Worm (Caenorhabditis elegans) whole organism, L2 larva: ENCODE results near the gene fipr-15.

Source experiments
- F13H6.1 ChIP-seq: sonication (generic microtip); optimal IDR thresholded peaks from 2 replicates; lab custom pipeline; 2016; ENCODE audit warnings: missing genetic modification characterization, missing compliant biosample characterization
- R02D3.7 ChIP-seq: fragments of 150-350 bp; optimal IDR thresholded peaks from 2 replicates; lab custom pipeline; 2014; ENCODE audit warnings: missing biosample characterization, missing genetic modification characterization
- Y55F3AM.14 ChIP-seq: fragments of 200-800 bp; sonication (Bioruptor generic); optimal IDR thresholded peaks from 2 replicates; lab custom pipeline; 2018; ENCODE audit warnings: mild to moderate bottlenecking, missing genetic modification characterization, missing compliant biosample characterization
- blmp-1 ChIP-seq: sonication (generic microtip); optimal IDR thresholded peaks from 2 replicates; lab custom pipeline; 2017; ENCODE audit warnings: missing genetic modification characterization, mild to moderate bottlenecking, missing compliant biosample characterization, antibody characterized with exemption, moderate library complexity; ENCODE audit not compliant: insufficient read depth
- ceh-82 ChIP-seq: fragments of 150-350 bp; optimal IDR thresholded peaks from 2 replicates; lab custom pipeline; 2014; ENCODE audit warnings: missing biosample characterization, missing genetic modification characterization
- crh-2 ChIP-seq: sonication (generic microtip); optimal IDR thresholded peaks from 2 replicates; lab custom pipeline; 2017; ENCODE audit warnings: missing biosample characterization, missing genetic modification characterization
- elt-3 ChIP-seq: sonication (generic microtip); optimal IDR thresholded peaks from 2 replicates; lab custom pipeline; 2017; ENCODE audit warnings: missing biosample characterization, missing genetic modification characterization
- gmeb-1 ChIP-seq: fragments of 150-350 bp; optimal IDR thresholded peaks from 2 replicates; lab custom pipeline; 2014; ENCODE audit warnings: missing biosample characterization, missing genetic modification characterization
- lin-39 ChIP-seq: fragments of 150-350 bp; optimal IDR thresholded peaks from 2 replicates; lab custom pipeline; 2014; ENCODE audit warnings: missing biosample characterization, missing genetic modification reagents, missing genetic modification characterization
- lsy-2 ChIP-seq, 2 experiments: fragments of 150-350 bp in 1 of 2; sonication (generic microtip) in 1 of 2; optimal IDR thresholded peaks; 2 replicates each; lab custom pipeline; 2014 to 2017; ENCODE audit warnings: missing biosample characterization in 2 of 2, missing genetic modification characterization in 2 of 2
- mdl-1 ChIP-seq, 2 experiments: fragments of 150-350 bp in 1 of 2; sonication (generic microtip) in 1 of 2; optimal IDR thresholded peaks; 2 replicates each; lab custom pipeline; 2017; ENCODE audit warnings: missing biosample characterization in 2 of 2, missing genetic modification characterization in 2 of 2
- nhr-10 ChIP-seq: sonication (generic microtip); optimal IDR thresholded peaks from 2 replicates; lab custom pipeline; 2017; ENCODE audit warnings: missing biosample characterization, missing genetic modification characterization
- nhr-129 ChIP-seq: fragments of 150-350 bp; optimal IDR thresholded peaks from 2 replicates; lab custom pipeline; 2014; ENCODE audit warnings: missing biosample characterization, missing genetic modification characterization
- nhr-237 ChIP-seq: fragments of 150-350 bp; optimal IDR thresholded peaks from 2 replicates; lab custom pipeline; 2014; ENCODE audit warnings: missing biosample characterization, missing genetic modification characterization
- nhr-25 ChIP-seq: fragments of 150-350 bp; sonication (generic microtip); optimal IDR thresholded peaks from 3 replicates; lab custom pipeline; 2014; ENCODE audit warnings: missing biosample characterization, missing genetic modification characterization
- nhr-6 ChIP-seq: fragments of 150-350 bp; optimal IDR thresholded peaks from 2 replicates; lab custom pipeline; 2014; ENCODE audit warnings: missing biosample characterization, missing genetic modification characterization
- nhr-77 ChIP-seq: fragments of 150-350 bp; optimal IDR thresholded peaks from 2 replicates; lab custom pipeline; 2014; ENCODE audit warnings: missing biosample characterization, missing genetic modification characterization
- peb-1 ChIP-seq: fragments of 150-350 bp; optimal IDR thresholded peaks from 2 replicates; lab custom pipeline; 2014; ENCODE audit warnings: missing biosample characterization, missing genetic modification characterization
- sma-9 ChIP-seq, 2 experiments: fragments of 150-350 bp in 1 of 2; sonication (generic microtip) in 1 of 2; optimal IDR thresholded peaks; 2 replicates each; lab custom pipeline; 2014 to 2016; ENCODE audit warnings: missing genetic modification characterization in 2 of 2, mild to moderate bottlenecking in 1 of 2, missing biosample characterization in 1 of 2, missing compliant biosample characterization in 1 of 2, missing genetic modification reagents in 1 of 2, moderate library complexity in 1 of 2
- unc-39 ChIP-seq: fragments of 150-350 bp; optimal IDR thresholded peaks from 2 replicates; lab custom pipeline; 2014; ENCODE audit warnings: missing biosample characterization, missing genetic modification characterization
- unc-62 ChIP-seq: fragments of 150-350 bp; optimal IDR thresholded peaks from 2 replicates; lab custom pipeline; 2014; ENCODE audit warnings: missing biosample characterization, missing genetic modification reagents, missing genetic modification characterization
- zag-1 ChIP-seq: fragments of 150-350 bp; optimal IDR thresholded peaks from 2 replicates; lab custom pipeline; 2014; ENCODE audit warnings: missing biosample characterization, missing genetic modification characterization
- ztf-1 ChIP-seq: fragments of 200-800 bp; sonication (Bioruptor generic); conservative IDR thresholded peaks from 2 replicates; pipeline ENCODE4 v1.3.6; 2022; ENCODE audit warnings: missing genetic modification characterization, missing compliant biosample characterization

fipr-15 gene

ce11 chrIV:10918877-10919560, 38.7 kb downstream of the fipr-15 start (continued):
- TF ChIP-seq sma-9 (GFP tag; optimal IDR thresholded peaks at IDR 0.05; lab: Kevin White, UChicago), result peak; percentile 72
- TF ChIP-seq sma-9 (tag; optimal IDR thresholded peaks at IDR 0.05; lab: Kevin White, UChicago), result no peak
- no peak for TF ChIP-seq R02D3.7 (tag; lab: Kevin White, UChicago)
- no peak for TF ChIP-seq lin-39 (tag; lab: Kevin White, UChicago)
- TF ChIP-seq crh-2 (tag; lab: Kevin White, UChicago), result peak; percentile 84
- peak in 1 of 2 experiments; percentile 77 for TF ChIP-seq mdl-1 (tag; optimal IDR thresholded peaks at IDR 0.05; lab: Kevin White, UChicago)
- TF ChIP-seq ceh-82 (tag; lab: Kevin White, UChicago), result peak; percentile 19
- TF ChIP-seq nhr-6, result peak; percentile 60
- peak; percentile 17 for TF ChIP-seq Y55F3AM.14 (GFP tag; lab: Kevin White, UChicago)
- TF ChIP-seq nhr-25 (tag; lab: Kevin White, UChicago), result peak; percentile 58
- TF ChIP-seq nhr-77, result no peak
- peak; percentile 65 for TF ChIP-seq gmeb-1 (tag; lab: Kevin White, UChicago)
- TF ChIP-seq peb-1 (tag; lab: Kevin White, UChicago), result no peak
- TF ChIP-seq nhr-129, result peak; percentile 87
- TF ChIP-seq elt-3 (tag; lab: Kevin White, UChicago), result no peak

- no peak for TF ChIP-seq unc-39
- no peak for TF ChIP-seq ceh-82 (tag; lab: Kevin White, UChicago)
- TF ChIP-seq nhr-10, result no peak
- TF ChIP-seq unc-62 (GFP tag; lab: Kevin White, UChicago), result no peak
- no peak for TF ChIP-seq blmp-1
- no peak for TF ChIP-seq lsy-2 (tag; optimal IDR thresholded peaks at IDR 0.05; lab: Kevin White, UChicago)
- no peak for TF ChIP-seq F13H6.1
- TF ChIP-seq nhr-237 (tag; lab: Kevin White, UChicago), result no peak
- TF ChIP-seq Y55F3AM.14 (GFP tag; lab: Kevin White, UChicago), result no peak
- TF ChIP-seq ztf-1, result no peak
- TF ChIP-seq sma-9 (GFP tag; optimal IDR thresholded peaks at IDR 0.05; lab: Kevin White, UChicago), result no peak
- TF ChIP-seq sma-9 (tag; optimal IDR thresholded peaks at IDR 0.05; lab: Kevin White, UChicago), result no peak
- no peak for TF ChIP-seq lin-39 (tag; lab: Kevin White, UChicago)
- no peak for TF ChIP-seq zag-1 (tag; lab: Kevin White, UChicago)
- TF ChIP-seq, all 48 proteins: peak for 0
These were observed 39.4 kb downstream of the fipr-15 start, which contains the start of gene rbr-2 for ce11 chrIV:10919770-10920169. TSS of gene rbr-2 (plus strand) at chrIV:10920070.
